Worm (Caenorhabditis elegans) whole organism, dauer: ENCODE results near the gene str-254.

Experiments used
- unc-62 ChIP-seq: sonication (generic microtip); optimal IDR thresholded peaks from 2 replicates; lab custom pipeline; 2017; ENCODE audit warnings: missing biosample characterization, missing genetic modification reagents, missing genetic modification characterization

str-254 gene

DNA sequence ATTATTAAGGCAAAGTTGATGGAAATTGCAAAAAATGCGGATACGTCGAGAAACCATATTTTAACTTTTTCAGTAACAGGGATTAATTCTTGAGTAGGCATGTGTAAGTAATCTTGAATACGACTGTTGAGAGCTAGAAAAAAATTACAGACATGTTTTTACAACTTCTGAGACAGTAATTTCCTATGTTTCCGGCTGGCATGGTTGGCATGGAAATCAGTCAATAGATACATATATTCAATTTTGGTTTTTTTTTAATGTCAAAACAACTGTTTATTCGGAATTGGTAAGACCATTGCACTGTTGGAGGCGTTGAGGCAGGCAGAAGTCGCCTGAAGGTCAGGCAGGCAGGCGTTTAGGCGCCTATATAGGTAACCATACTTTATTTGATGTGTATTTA lies at the start of gene str-254:
str-254 (minus strand) TSS at position 101 of the 400 bp plus-strand sequence.
- no peak for TF ChIP-seq unc-62 (GFP tag; lab: Kevin White, UChicago)

DNA sequence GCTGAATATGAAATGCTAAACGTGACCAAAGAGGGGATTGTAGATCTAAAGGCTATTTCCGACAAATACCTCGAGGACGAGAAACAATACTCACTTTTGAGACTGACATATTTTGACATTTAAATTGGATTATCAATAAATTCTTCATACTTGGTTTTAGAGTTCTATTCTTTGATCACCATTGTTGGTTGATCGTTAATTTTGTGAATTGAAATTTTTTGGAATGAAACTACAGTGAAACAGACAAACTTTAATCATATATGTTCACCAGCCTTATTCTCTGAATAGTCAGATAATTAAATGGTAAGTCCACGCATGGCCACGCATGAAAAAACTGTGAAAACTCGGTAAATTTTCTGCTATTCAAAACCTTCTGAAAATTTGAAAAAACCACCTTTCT lies 49.3 kb upstream of the str-254 start, which contains the start of gene F11A5.18:
F11A5.18 (plus strand) TSS at position 301 of the 400 bp plus-strand sequence.
- TF ChIP-seq unc-62 (GFP tag; lab: Kevin White, UChicago) = no peak

DNA sequence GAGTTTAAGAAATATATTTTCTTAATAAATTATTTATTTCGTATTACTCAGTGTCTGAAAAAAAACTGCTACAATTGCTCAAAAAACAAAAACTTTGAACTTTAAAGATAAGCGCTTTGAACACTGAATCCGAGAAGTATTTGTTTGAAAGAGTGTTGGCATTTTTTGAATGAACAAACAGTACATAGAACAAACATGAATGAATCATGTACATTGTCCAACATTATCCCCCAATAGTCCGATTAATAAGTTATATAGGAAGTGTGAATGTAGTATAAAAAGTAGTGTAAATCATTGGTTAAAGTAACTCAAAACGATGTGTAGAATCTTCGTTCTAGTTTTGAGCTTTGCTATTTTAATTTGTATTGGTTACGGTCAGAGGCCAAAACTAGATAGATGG lies 48.5 kb upstream of the str-254 start, which contains the start of gene F11A5.17:
F11A5.17 (plus strand) TSS at position 301 of the 400 bp plus-strand sequence.
- no peak for TF ChIP-seq unc-62 (GFP tag; lab: Kevin White, UChicago)

DNA sequence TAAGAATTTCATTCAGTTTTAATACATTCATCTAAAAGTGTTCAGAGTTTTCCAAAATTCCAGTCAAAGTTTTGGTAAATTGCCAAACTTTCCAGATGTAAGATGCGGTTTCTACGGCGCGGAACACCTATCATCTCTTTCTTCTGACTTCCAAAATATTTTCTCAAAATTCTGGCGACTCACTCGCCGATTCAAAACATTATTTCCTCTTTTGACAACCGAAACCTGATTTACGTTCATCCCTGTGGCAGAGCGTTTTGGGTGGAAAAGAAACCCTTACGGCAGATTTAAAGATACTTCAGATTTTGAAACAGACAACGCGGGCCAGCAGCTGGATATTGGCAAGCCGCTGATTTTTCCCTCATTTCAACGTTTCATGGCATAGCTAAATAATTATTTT lies 44.7 kb upstream of the str-254 start, which contains the start of gene F11A5.5:
F11A5.5 (plus strand) TSS at position 301 of the 400 bp plus-strand sequence.
- TF ChIP-seq unc-62 (GFP tag; lab: Kevin White, UChicago) = no peak

DNA sequence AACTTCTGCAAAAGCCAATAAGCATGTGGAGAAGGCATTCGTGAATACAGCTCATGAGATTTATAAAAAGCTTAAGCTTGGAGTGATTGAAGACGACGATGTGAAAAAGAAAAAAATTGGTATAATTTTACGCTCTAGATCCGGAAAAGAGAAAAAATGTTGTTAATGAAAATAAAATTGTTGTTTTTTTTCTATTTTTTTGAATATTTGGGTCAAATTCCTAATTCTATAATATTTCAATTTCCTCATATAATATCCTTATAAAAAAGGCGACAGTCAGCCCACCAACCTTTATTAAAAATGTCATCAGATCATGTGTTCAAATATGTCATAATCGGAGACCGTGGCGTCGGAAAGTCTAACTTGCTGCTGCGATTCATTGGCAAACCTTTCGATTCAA lies 42.1 kb upstream of the str-254 start, which contains the start of gene rabr-3:
rabr-3 (plus strand) TSS at position 301 of the 400 bp plus-strand sequence.
- TF ChIP-seq unc-62 (GFP tag; lab: Kevin White, UChicago) = no peak

DNA sequence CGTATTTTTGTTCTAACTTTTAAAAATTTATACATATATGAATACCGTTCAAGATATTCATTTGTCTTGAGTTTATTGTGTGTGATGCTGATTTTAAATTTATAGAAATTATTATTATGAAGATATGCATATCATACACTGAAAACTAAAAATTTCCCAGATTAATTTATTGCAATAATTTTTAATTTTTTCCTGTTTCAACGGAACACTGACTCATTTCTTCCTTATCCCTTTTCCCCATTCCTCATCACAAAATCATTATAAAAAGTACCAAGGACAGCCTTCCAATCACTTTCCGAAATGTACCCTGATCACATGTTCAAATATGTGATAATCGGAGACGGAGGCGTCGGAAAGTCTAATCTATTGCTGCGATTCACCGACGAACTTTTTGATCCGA lies 41.4 kb upstream of the str-254 start, which contains the start of gene rabr-4:
rabr-4 (plus strand) TSS at position 301 of the 400 bp plus-strand sequence.
- TF ChIP-seq unc-62 (GFP tag; lab: Kevin White, UChicago) = no peak

DNA sequence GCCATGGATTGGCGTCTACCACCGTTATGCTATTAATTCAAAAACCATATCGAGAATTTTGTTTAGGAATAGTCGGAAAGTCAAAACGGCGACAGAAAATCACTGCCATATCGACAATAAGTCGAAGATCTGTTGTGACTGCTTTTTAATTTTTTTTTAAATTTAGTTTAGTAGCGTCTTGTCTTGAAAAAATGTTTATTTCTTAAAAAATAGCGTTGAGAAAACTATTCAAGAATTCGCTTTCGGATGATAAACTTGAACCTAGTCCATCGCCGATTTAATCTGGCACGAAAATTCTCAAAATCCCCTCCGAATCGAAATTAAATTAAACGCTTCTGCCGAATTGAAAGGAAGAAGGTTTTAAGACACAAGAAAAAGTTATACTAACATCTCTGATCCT lies 38.8 kb upstream of the str-254 start, which contains the start of gene srh-279:
srh-279 (plus strand) TSS at position 301 of the 400 bp plus-strand sequence.
- no peak for TF ChIP-seq unc-62 (GFP tag; lab: Kevin White, UChicago)

DNA sequence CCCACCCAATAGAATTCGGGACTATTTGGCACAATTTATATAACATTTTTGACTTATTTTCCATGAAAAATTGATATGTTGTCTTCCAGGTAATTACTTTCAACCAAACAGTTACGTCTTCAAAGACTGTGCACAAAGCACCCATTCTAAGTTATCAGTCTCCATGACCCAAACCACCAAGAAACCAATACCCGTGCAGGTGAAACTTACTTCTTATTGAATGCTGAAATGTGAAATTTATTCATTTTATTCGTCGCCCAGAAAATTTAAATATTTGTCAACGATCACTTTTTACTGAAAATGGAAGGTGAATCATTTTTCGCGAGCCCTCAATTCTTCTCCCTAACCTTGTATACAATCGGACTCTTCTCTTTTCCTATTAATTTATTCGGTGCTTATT lies 37.2 kb upstream of the str-254 start, which contains the start of gene srh-281:
srh-281 (plus strand) TSS at position 301 of the 400 bp plus-strand sequence.
- TF ChIP-seq unc-62 (GFP tag; lab: Kevin White, UChicago) = no peak

DNA sequence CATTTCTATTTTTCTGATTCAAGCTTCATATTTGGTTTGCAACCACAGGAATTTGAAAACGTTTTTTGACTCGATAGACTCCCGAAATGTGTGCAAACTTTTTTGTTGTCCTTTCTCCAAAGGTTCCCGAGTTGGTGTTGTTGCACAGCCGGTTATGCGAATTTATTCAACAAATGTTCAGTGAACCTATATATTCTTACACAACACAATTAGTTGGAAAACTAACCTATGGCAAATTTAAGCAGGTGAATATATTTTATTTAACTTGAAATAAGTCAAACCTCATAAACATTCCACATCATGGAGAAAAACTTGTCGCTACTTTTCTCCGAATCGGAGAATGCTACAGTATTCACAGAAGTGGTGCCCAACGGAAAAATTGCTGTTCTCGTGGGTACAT lies 30.1 kb upstream of the str-254 start, which contains the start of gene srz-14:
srz-14 (plus strand) TSS at position 301 of the 400 bp plus-strand sequence.
- TF ChIP-seq unc-62 (GFP tag; lab: Kevin White, UChicago) = no peak

DNA sequence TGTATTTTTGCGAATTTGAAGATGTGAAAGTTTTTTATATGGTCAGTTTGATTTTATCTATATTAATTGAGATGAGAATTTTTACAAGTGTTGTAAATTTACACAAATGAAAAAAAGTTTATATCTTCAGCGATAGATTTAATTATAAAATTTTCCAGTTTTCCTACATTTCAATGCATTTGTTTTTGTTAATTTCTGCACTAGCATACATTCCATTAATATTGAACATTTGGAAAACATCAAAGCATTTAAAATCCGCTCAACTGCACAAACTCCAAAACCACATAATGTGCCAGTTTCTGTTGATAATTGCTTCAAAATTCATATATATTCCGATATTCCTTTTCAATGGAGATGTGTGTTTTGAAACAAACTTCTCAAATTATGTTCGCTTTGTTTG lies 29.6 kb upstream of the str-254 start, which contains the start of gene srh-277:
srh-277 (plus strand) TSS at position 301 of the 400 bp plus-strand sequence.
- no peak for TF ChIP-seq unc-62 (GFP tag; lab: Kevin White, UChicago)

DNA sequence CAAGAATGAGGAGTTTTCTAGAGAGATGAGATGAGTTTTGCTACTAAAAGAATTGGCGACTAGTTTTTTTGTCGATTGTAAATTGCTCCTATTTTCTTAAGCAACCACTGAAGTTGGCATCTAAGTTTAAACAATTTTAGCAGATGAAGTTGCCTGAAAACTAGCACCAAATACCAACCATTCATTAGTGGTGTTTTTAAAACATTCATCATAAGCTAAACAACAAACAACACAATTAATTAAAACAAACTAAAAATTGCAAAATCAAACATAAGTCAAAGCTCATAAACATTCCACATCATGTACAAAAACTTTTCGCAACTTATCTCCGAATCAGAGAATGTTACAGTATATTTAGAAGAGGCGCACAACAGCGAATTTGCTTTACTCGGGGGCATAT lies 28.8 kb upstream of the str-254 start, which contains the start of gene srz-13:
srz-13 (plus strand) TSS at position 301 of the 400 bp plus-strand sequence.
- TF ChIP-seq unc-62 (GFP tag; lab: Kevin White, UChicago) = no peak

DNA sequence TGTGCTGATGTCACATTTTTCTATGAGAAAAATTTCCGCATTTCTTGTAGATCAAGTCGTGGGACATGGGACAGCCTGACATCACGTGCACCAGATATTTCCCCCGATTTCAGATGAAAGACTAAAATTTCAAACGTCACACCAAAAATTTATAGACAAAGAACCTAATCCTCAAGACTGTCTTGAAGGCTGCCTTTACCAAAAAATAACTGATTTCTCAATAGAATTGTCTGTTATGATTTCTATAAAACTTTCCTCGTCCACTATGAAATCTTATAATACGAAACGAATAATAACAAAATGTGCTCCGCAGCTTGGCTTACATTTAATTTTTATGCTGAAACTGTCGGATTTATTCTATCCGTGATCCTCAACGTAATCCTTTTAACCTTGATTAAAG lies 27.1 kb upstream of the str-254 start, which contains the start of gene str-106:
str-106 (plus strand) TSS at position 301 of the 400 bp plus-strand sequence.
- TF ChIP-seq unc-62 (GFP tag; lab: Kevin White, UChicago) = no peak

DNA sequence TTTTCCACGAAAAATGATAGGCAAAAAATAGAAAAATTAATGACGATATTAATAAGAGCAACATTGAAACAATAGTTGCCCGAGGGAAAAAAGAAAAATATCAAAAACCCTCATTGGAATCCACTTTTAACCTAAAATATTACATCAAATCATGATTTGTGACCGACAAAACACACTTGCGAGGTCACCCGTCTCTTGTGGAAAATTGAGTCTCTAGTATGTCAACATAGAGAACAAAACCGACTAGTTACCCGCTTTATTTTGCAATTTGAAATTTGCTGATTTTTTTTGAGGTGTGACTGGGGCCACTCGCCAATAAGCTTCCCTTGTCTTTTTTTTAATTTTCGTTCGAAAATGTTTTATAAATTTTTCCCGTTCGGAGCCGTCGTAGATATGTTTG lies 22.5 kb upstream of the str-254 start, which contains the start of gene cyp-33D1:
cyp-33D1 (minus strand) TSS at position 101 of the 400 bp plus-strand sequence.
- TF ChIP-seq unc-62 (GFP tag; lab: Kevin White, UChicago) = no peak

DNA sequence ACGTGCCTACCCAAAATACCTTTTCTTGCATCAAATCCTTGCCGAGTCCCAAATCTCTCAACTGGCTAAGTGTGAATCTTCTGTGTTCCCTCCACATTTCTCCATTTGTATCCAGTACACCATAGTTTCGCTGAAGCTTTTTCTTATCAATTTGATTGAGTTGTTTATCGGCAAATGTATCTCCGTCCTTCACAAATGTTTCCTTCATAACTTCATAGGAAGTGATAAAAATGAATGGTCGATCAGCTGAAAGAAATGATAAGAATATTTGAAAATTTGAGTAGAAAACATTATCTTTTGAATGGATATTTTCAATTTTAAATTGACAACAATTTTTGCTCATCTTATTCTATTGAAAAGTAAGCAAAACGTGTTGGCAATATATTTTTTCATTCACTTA lies 22.0 kb upstream of the str-254 start:
- no peak for TF ChIP-seq unc-62 (GFP tag; lab: Kevin White, UChicago)

DNA sequence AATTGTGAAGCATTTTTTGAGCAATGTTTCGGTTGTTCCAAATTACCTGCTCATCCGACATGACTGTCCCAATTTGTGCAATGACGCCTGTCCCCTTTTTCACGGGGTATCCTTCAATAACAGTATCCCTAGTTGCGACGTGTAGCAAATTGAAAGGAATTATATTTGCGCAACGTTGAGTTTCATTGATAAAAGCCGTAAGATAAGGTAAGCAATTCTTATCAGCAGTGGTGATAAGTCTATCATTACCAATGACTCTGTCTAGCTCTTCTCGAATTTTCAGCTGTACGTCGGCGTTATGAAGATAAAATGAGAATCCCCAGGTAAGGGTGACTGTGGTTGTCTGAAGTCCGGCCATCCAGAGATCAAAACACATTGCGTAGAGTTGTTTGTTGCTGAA lies 20.8 kb upstream of the str-254 start:
- no peak for TF ChIP-seq unc-62 (GFP tag; lab: Kevin White, UChicago)

DNA sequence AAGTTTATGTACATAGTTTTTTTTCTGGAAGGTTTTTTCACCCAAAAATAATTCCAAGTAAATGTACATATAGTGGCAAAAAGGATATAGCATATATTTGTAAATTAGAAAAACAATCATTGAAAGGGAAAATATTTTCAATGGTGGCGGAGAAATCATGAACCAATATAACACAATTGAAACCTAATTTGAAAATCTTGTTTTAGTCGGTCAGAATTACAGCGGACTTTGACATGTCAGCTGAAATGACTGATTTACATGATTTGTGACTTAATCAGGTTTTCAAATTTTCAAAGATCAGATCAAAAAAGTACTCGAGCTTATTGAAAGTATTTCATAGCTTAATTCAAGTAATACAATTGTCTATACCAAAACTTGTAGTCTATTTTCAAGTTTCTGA lies 18.4 kb upstream of the str-254 start, which contains the start of gene K05D4.9:
K05D4.9 (minus strand) TSS at position 101 of the 400 bp plus-strand sequence.
- no peak for TF ChIP-seq unc-62 (GFP tag; lab: Kevin White, UChicago)

DNA sequence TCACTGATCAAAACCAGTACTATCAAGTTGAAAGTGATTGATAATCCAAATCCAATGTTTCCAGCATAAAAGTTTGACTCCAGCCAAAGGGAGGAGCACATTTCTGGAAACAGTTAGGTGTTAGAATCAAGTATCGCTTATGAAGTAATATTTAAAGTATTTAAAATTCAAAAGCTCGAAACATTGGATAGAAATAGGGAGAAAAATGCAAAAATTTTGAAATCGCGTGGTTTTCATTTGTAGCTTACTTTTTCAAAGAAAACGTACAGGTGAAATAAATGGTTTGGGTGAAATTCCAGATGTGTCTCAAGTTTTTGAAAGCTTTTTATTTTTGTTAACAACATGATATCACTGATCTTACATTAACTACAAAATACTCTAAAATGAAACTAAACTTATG lies 15.8 kb upstream of the str-254 start, which contains the start of gene str-111:
str-111 (minus strand) TSS at position 101 of the 400 bp plus-strand sequence.
- TF ChIP-seq unc-62 (GFP tag; lab: Kevin White, UChicago) = no peak
